Worm (Caenorhabditis elegans) whole organism, midembryonic: ENCODE results near the gene gei-14.

ENCODE experiments used
- T22C8.4 ChIP-seq: fragments of 200-800 bp; sonication (Bioruptor generic); IDR thresholded peaks from 2 replicates; pipeline ENCODE4 v1.3.6; 2022; ENCODE audit warnings: missing genetic modification characterization, missing compliant biosample characterization
- cog-1 ChIP-seq: sonication (generic microtip); optimal IDR thresholded peaks from 2 replicates; lab custom pipeline; 2016; ENCODE audit warnings: missing genetic modification characterization, missing compliant biosample characterization
- flt-1 ChIP-seq: fragments of 200-800 bp; sonication (Bioruptor generic); IDR thresholded peaks from 2 replicates; pipeline ENCODE4 v1.3.6; 2022; ENCODE audit warnings: missing genetic modification characterization, missing compliant biosample characterization
- klf-2 ChIP-seq: fragments of 200-800 bp; sonication (Bioruptor generic); conservative IDR thresholded peaks from 2 replicates; pipeline ENCODE4 v1.3.6; 2022; ENCODE audit warnings: missing genetic modification reagents, missing genetic modification characterization, missing compliant biosample characterization
- med-1 ChIP-seq: sonication (generic microtip); optimal IDR thresholded peaks from 2 replicates; lab custom pipeline; 2017; ENCODE audit warnings: missing genetic modification characterization, mild to moderate bottlenecking, missing compliant biosample characterization, antibody characterized with exemption, missing genetic modification reagents; ENCODE audit not compliant: insufficient read depth
- ref-1 ChIP-seq: fragments of 200-800 bp; sonication (Bioruptor generic); conservative IDR thresholded peaks from 2 replicates; pipeline ENCODE4 v1.3.6; 2022; ENCODE audit warnings: missing genetic modification reagents, missing genetic modification characterization, missing compliant biosample characterization
- tab-1 ChIP-seq: fragments of 200-800 bp; sonication (Bioruptor generic); IDR thresholded peaks from 2 replicates; pipeline ENCODE4 v1.3.6; 2022; ENCODE audit warnings: missing genetic modification characterization, missing compliant biosample characterization
- ztf-23 ChIP-seq: fragments of 200-800 bp; sonication (Bioruptor generic); IDR thresholded peaks from 2 replicates; pipeline ENCODE4 v1.3.6; 2022; ENCODE audit warnings: missing genetic modification reagents, missing genetic modification characterization, missing compliant biosample characterization
- ztf-29 ChIP-seq: fragments of 200-800 bp; sonication (Bioruptor generic); IDR thresholded peaks from 2 replicates; pipeline ENCODE4 v1.3.6; 2022; ENCODE audit warnings: missing genetic modification reagents, missing genetic modification characterization, missing compliant biosample characterization

gei-14 gene

ce11 chrII:8226475-8226874 is 49.6 kb downstream of the gei-14 start:
- TF ChIP-seq flt-1 (no peak), tab-1 (no peak), ztf-23 (no peak), T22C8.4 (no peak), klf-2 (GFP tag; lab: Robert Waterston, UW) (no peak), med-1 (GFP tag; lab: Kevin White, UChicago) (no peak), ztf-29 (GFP tag; lab: Robert Waterston, UW) (no peak), ref-1 (GFP tag; lab: Robert Waterston, UW) (no peak), cog-1 (tag; lab: Kevin White, UChicago) (no peak)

DNA sequence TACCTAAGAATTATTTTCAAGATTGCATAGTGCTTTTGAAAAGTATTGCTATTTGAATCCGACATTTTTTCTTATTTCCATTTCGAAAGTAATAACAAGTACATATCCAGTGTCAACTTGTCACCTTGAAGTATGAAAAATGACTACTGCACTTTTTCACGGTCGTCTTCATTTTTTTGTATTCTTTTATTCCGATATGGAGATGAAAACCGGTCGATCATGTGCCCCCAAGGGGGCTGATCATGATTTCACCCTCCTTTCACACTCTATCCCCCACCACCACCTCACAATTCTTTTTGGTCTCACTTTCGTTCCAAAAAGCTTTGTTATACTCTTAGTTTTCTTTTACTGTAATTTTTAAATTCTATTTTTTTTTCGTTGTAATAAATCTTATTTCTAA is 50.1 kb downstream of the gei-14 start:
- TF ChIP-seq klf-2 (GFP tag; lab: Robert Waterston, UW): no peak
- TF ChIP-seq ztf-29 (GFP tag; lab: Robert Waterston, UW): no peak
- TF ChIP-seq flt-1: no peak
- no peak for TF ChIP-seq ztf-23
- TF ChIP-seq med-1 (GFP tag; lab: Kevin White, UChicago): no peak
- TF ChIP-seq ref-1 (GFP tag; lab: Robert Waterston, UW): no peak
- TF ChIP-seq tab-1: no peak
- no peak for TF ChIP-seq cog-1 (tag; lab: Kevin White, UChicago)
- TF ChIP-seq T22C8.4: no peak

- TF ChIP-seq T22C8.4: no peak
- TF ChIP-seq ztf-29 (GFP tag; lab: Robert Waterston, UW): no peak
- no peak for TF ChIP-seq cog-1 (tag; lab: Kevin White, UChicago)
- no peak for TF ChIP-seq ref-1 (GFP tag; lab: Robert Waterston, UW)
- no peak for TF ChIP-seq tab-1
- no peak for TF ChIP-seq med-1 (GFP tag; lab: Kevin White, UChicago)
- no peak for TF ChIP-seq ztf-23
- TF ChIP-seq klf-2 (GFP tag; lab: Robert Waterston, UW): no peak
- TF ChIP-seq flt-1: no peak
These were observed 50.7 kb downstream of the gei-14 start for ce11 chrII:8225347-8225746.

- no peak for TF ChIP-seq ztf-29 (GFP tag; lab: Robert Waterston, UW)
These were observed 51.4 kb downstream of the gei-14 start for ce11 chrII:8224623-8225022.

DNA sequence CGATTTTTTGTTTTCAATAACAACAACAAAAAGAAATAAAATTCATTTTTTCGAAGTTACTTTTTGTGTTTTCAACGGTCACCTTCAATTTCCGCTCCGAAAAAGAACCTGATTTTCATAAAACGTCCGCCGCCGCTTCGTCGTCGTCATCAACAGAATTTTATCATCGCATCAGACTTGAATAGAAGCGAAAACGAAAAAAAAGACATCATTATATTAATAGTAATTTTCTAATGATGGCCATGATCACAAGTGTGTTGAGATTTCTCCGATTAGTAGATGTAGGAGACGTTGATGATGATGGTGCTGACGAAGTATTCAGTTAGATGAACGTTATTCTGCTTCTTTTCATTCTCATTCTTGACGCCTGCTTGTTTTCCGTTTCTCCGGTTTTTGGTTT is 52.1 kb downstream of the gei-14 start:
- no peak for TF ChIP-seq cog-1 (tag; lab: Kevin White, UChicago)
- no peak for TF ChIP-seq tab-1
- no peak for TF ChIP-seq ztf-29 (GFP tag; lab: Robert Waterston, UW)
- no peak for TF ChIP-seq klf-2 (GFP tag; lab: Robert Waterston, UW)
- no peak for TF ChIP-seq T22C8.4
- TF ChIP-seq ztf-23: no peak
- TF ChIP-seq ref-1 (GFP tag; lab: Robert Waterston, UW): no peak
- TF ChIP-seq flt-1: no peak
- TF ChIP-seq med-1 (GFP tag; lab: Kevin White, UChicago): no peak
